Worm (Caenorhabditis elegans) whole organism, dauer: Measurements from ENCODE around the gene xdh-1.

Experiments used
- unc-62 ChIP-seq: sonication (generic microtip); optimal IDR thresholded peaks from 2 replicates; lab custom pipeline; 2017; ENCODE audit warnings: missing biosample characterization, missing genetic modification reagents, missing genetic modification characterization

xdh-1 gene

ce11 chrIV:14356120-14356519, 56.6 kb downstream of the xdh-1 start:
- no peak for TF ChIP-seq unc-62 (GFP tag; lab: Kevin White, UChicago)
